Worm (Caenorhabditis elegans) whole organism, young adult: ENCODE results near the gene R11E3.1.

Source experiments
- B0019.2 ChIP-seq: fragments of 200-800 bp; sonication (Bioruptor generic); conservative IDR thresholded peaks from 2 replicates; pipeline ENCODE4 v1.3.6; 2022; ENCODE audit warnings: missing genetic modification reagents, missing genetic modification characterization, missing compliant biosample characterization
- B0035.1 ChIP-seq: sonication (generic microtip); optimal IDR thresholded peaks from 2 replicates; lab custom pipeline; 2016; ENCODE audit warnings: missing genetic modification characterization, mild to moderate bottlenecking, missing compliant biosample characterization, missing genotype, missing genetic modification reagents
- C17E4.6 ChIP-seq: fragments of 200-800 bp; sonication (Bioruptor generic); IDR thresholded peaks from 2 replicates; pipeline ENCODE4 v1.3.6; 2022; ENCODE audit warnings: missing genetic modification reagents, missing genetic modification characterization, missing compliant biosample characterization
- D2030.7 ChIP-seq: fragments of 200-800 bp; sonication (Bioruptor generic); IDR thresholded peaks from 2 replicates; pipeline ENCODE4 v1.3.6; 2022; ENCODE audit warnings: missing genetic modification reagents, missing genetic modification characterization, missing compliant biosample characterization
- F39B2.1 ChIP-seq: fragments of 200-800 bp; sonication (Bioruptor generic); IDR thresholded peaks from 2 replicates; pipeline ENCODE4 v1.3.6; 2022; ENCODE audit warnings: missing genetic modification reagents, missing genetic modification characterization, missing compliant biosample characterization
- F52B5.7 ChIP-seq: sonication (generic microtip); optimal IDR thresholded peaks from 2 replicates; lab custom pipeline; 2016; ENCODE audit warnings: mild to moderate bottlenecking, missing genetic modification characterization, missing compliant biosample characterization
- K11D2.4 ChIP-seq: fragments of 200-800 bp; sonication (Bioruptor generic); IDR thresholded peaks from 2 replicates; pipeline ENCODE4 v1.3.6; 2022; ENCODE audit warnings: missing genetic modification reagents, missing genetic modification characterization, missing compliant biosample characterization
- Y53G8AR.9 ChIP-seq: fragments of 200-800 bp; sonication (Bioruptor generic); conservative IDR thresholded peaks from 2 replicates; pipeline ENCODE4 v1.3.6; 2022; ENCODE audit warnings: missing genetic modification reagents, missing genetic modification characterization, missing compliant biosample characterization
- Y79H2A.3 ChIP-seq: fragments of 200-800 bp; sonication (Bioruptor generic); conservative IDR thresholded peaks from 2 replicates; pipeline ENCODE4 v1.3.6; 2022; ENCODE audit warnings: missing genetic modification reagents, missing genetic modification characterization, missing compliant biosample characterization
- ZK185.1 ChIP-seq: sonication (generic microtip); optimal IDR thresholded peaks from 2 replicates; lab custom pipeline; 2016; ENCODE audit warnings: mild to moderate bottlenecking, missing genetic modification characterization, missing compliant biosample characterization; ENCODE audit not compliant: poor library complexity, severe bottlenecking
- atf-7 ChIP-seq: sonication (generic microtip); optimal IDR thresholded peaks from 2 replicates; lab custom pipeline; 2017; ENCODE audit warnings: mild to moderate bottlenecking, missing genetic modification characterization, missing compliant biosample characterization
- cebp-2 ChIP-seq: fragments of 200-800 bp; sonication (Bioruptor generic); IDR thresholded peaks from 2 replicates; pipeline ENCODE4 v1.3.6; 2022; ENCODE audit warnings: missing genetic modification characterization, missing compliant biosample characterization
- ceh-100 ChIP-seq: fragments of 200-800 bp; sonication (Bioruptor generic); IDR thresholded peaks from 2 replicates; pipeline ENCODE4 v1.3.6; 2022; ENCODE audit warnings: missing genetic modification reagents, missing genetic modification characterization, missing compliant biosample characterization
- ceh-27 ChIP-seq: fragments of 200-800 bp; sonication (Bioruptor generic); optimal IDR thresholded peaks from 2 replicates; lab custom pipeline; 2018; ENCODE audit warnings: mild to moderate bottlenecking, missing genetic modification characterization, moderate library complexity, missing compliant biosample characterization
- ceh-58 ChIP-seq: fragments of 200-800 bp; sonication (Bioruptor generic); IDR thresholded peaks from 2 replicates; pipeline ENCODE4 v1.3.6; 2022; ENCODE audit warnings: missing genetic modification characterization, missing compliant biosample characterization
- ceh-91 ChIP-seq: fragments of 200-800 bp; sonication (Bioruptor generic); IDR thresholded peaks from 2 replicates; pipeline ENCODE4 v1.3.6; 2022; ENCODE audit warnings: missing genetic modification reagents, missing genetic modification characterization, missing compliant biosample characterization
- dpff-1 ChIP-seq: sonication (generic microtip); optimal IDR thresholded peaks from 2 replicates; lab custom pipeline; 2017; ENCODE audit warnings: mild to moderate bottlenecking, missing genetic modification characterization, missing compliant biosample characterization
- ekl-4 ChIP-seq: fragments of 200-800 bp; sonication (Bioruptor generic); IDR thresholded peaks from 2 replicates; pipeline ENCODE4 v1.3.6; 2022; ENCODE audit warnings: missing genetic modification reagents, missing genetic modification characterization, missing compliant biosample characterization
- gei-17 ChIP-seq: fragments of 200-800 bp; sonication (Bioruptor generic); optimal IDR thresholded peaks from 2 replicates; lab custom pipeline; 2018; ENCODE audit warnings: mild to moderate bottlenecking, missing genetic modification characterization, missing compliant biosample characterization
- lag-1 ChIP-seq: fragments of 200-800 bp; sonication (Bioruptor generic); IDR thresholded peaks from 2 replicates; pipeline ENCODE4 v1.3.6; 2022; ENCODE audit warnings: missing genetic modification reagents, missing genetic modification characterization, missing compliant biosample characterization
- lin-40 ChIP-seq: sonication (generic microtip); optimal IDR thresholded peaks from 2 replicates; lab custom pipeline; 2016; ENCODE audit warnings: missing genetic modification characterization, mild to moderate bottlenecking, missing compliant biosample characterization, missing genotype, missing genetic modification reagents
- lin-54 ChIP-seq: fragments of 200-800 bp; sonication (Bioruptor generic); optimal IDR thresholded peaks from 2 replicates; lab custom pipeline; 2018; ENCODE audit warnings: mild to moderate bottlenecking, missing genetic modification characterization, missing compliant biosample characterization
- lsy-27 ChIP-seq: sonication (generic microtip); optimal IDR thresholded peaks from 2 replicates; lab custom pipeline; 2017; ENCODE audit warnings: missing genetic modification characterization, mild to moderate bottlenecking, missing compliant biosample characterization, antibody characterized with exemption, missing genotype, borderline replicate concordance; ENCODE audit not compliant: insufficient read depth
- madf-6 ChIP-seq: fragments of 200-800 bp; sonication (Bioruptor generic); IDR thresholded peaks from 2 replicates; pipeline ENCODE4 v1.3.6; 2022; ENCODE audit warnings: missing genetic modification reagents, missing genetic modification characterization, missing compliant biosample characterization
- madf-8 ChIP-seq: fragments of 200-800 bp; sonication (Bioruptor generic); conservative IDR thresholded peaks from 2 replicates; pipeline ENCODE4 v1.3.6; 2022; ENCODE audit warnings: missing genetic modification reagents, missing genetic modification characterization, missing compliant biosample characterization
- mcd-1 ChIP-seq: fragments of 200-800 bp; sonication (Bioruptor generic); IDR thresholded peaks from 2 replicates; pipeline ENCODE4 v1.3.6; 2022; ENCODE audit warnings: missing genetic modification reagents, missing genetic modification characterization, missing compliant biosample characterization
- nfyb-1 ChIP-seq: fragments of 200-800 bp; sonication (Bioruptor generic); IDR thresholded peaks from 2 replicates; pipeline ENCODE4 v1.3.6; 2022; ENCODE audit warnings: missing genetic modification reagents, missing genetic modification characterization, missing compliant biosample characterization
- nhr-179 ChIP-seq: sonication (generic microtip); optimal IDR thresholded peaks from 2 replicates; lab custom pipeline; 2016; ENCODE audit warnings: mild to moderate bottlenecking, missing genetic modification characterization, missing compliant biosample characterization
- nhr-27 ChIP-seq: fragments of 200-800 bp; sonication (Bioruptor generic); optimal IDR thresholded peaks from 2 replicates; lab custom pipeline; 2018; ENCODE audit warnings: mild to moderate bottlenecking, missing genetic modification characterization, moderate library complexity, missing compliant biosample characterization
- pbrm-1 ChIP-seq: fragments of 200-800 bp; sonication (Bioruptor generic); IDR thresholded peaks from 2 replicates; pipeline ENCODE4 v1.3.6; 2022; ENCODE audit warnings: missing genetic modification reagents, missing genetic modification characterization, missing compliant biosample characterization
- repo-1 ChIP-seq: sonication (generic microtip); optimal IDR thresholded peaks from 2 replicates; lab custom pipeline; 2017; ENCODE audit warnings: mild to moderate bottlenecking, missing genetic modification characterization, missing compliant biosample characterization
- sdz-38 ChIP-seq: sonication (generic microtip); optimal IDR thresholded peaks from 2 replicates; lab custom pipeline; 2016; ENCODE audit warnings: missing genotype, missing genetic modification characterization, missing compliant biosample characterization
- snpc-1.1 ChIP-seq: sonication (generic microtip); optimal IDR thresholded peaks from 2 replicates; lab custom pipeline; 2017; ENCODE audit warnings: missing genetic modification characterization, mild to moderate bottlenecking, missing compliant biosample characterization, antibody characterized with exemption, moderate library complexity, missing genotype, missing genetic modification reagents; ENCODE audit not compliant: insufficient read depth
- snpc-4 ChIP-seq, 5 experiments: fragments of 150-350 bp in 1 of 5; sonication (generic microtip) in 4 of 5; optimal IDR thresholded peaks; 2 replicates each; lab custom pipeline; 2014 to 2018; ENCODE audit warnings: missing genetic modification characterization in 5 of 5, missing biosample characterization in 3 of 5, antibody characterized with exemption in 2 of 5, mild to moderate bottlenecking in 2 of 5, missing compliant biosample characterization in 2 of 5, missing genotype in 2 of 5, moderate library complexity in 2 of 5, missing genetic modification reagents in 1 of 5
- somi-1 ChIP-seq: fragments of 200-800 bp; sonication (Bioruptor generic); optimal IDR thresholded peaks from 2 replicates; lab custom pipeline; 2018; ENCODE audit warnings: mild to moderate bottlenecking, missing genetic modification characterization, missing compliant biosample characterization
- tbp1 ChIP-seq: fragments of 200-800 bp; sonication (Bioruptor generic); optimal IDR thresholded peaks from 2 replicates; lab custom pipeline; 2018; ENCODE audit warnings: mild to moderate bottlenecking, missing genetic modification characterization, missing compliant biosample characterization
- unc-130 ChIP-seq: sonication (generic microtip); optimal IDR thresholded peaks from 2 replicates; lab custom pipeline; 2016; ENCODE audit warnings: missing genetic modification reagents, missing genetic modification characterization, missing compliant biosample characterization
- zfh-2 ChIP-seq: fragments of 200-800 bp; sonication (Bioruptor generic); conservative IDR thresholded peaks from 2 replicates; pipeline ENCODE4 v1.3.6; 2022; ENCODE audit warnings: missing genetic modification reagents, missing genetic modification characterization, missing compliant biosample characterization
- ztf-18 ChIP-seq: sonication (generic microtip); optimal IDR thresholded peaks from 2 replicates; lab custom pipeline; 2016; ENCODE audit warnings: missing genotype, mild to moderate bottlenecking, missing genetic modification characterization, missing compliant biosample characterization
- ztf-22 ChIP-seq: fragments of 200-800 bp; sonication (Bioruptor generic); optimal IDR thresholded peaks from 2 replicates; lab custom pipeline; 2018; ENCODE audit warnings: mild to moderate bottlenecking, missing genetic modification characterization, moderate library complexity, missing compliant biosample characterization
- ztf-25 ChIP-seq: fragments of 200-800 bp; sonication (Bioruptor generic); IDR thresholded peaks from 2 replicates; pipeline ENCODE4 v1.3.6; 2022; ENCODE audit warnings: missing genetic modification reagents, missing genetic modification characterization, missing compliant biosample characterization
- ztf-26 ChIP-seq: sonication (generic microtip); optimal IDR thresholded peaks from 2 replicates; lab custom pipeline; 2017; ENCODE audit warnings: missing genetic modification characterization, missing compliant biosample characterization
- ztf-6 ChIP-seq: fragments of 200-800 bp; sonication (Bioruptor generic); IDR thresholded peaks from 2 replicates; pipeline ENCODE4 v1.3.6; 2022; ENCODE audit warnings: missing genetic modification reagents, missing genetic modification characterization, missing compliant biosample characterization

R11E3.1 gene

DNA sequence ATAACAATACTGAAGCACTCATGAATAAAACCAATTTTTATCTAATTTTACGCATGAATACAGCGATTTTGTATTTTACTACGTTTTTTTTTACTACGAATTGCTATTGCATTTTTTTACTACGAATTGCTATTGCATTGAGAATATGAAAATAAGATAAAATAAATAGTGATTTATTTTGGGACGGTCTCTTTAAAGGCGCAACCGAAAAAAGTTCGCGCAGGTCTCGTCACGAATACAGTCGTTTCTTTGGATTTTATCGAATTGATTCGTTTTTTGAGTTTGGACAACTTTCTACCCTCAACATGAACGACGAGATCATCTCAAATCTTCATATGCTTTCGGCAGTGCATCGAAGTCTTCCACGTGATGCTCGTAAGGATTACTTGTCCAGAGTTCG, 37.7 kb upstream of the R11E3.1 start, which contains the start of gene Y17G9B.4 (continued):
- no peak for TF ChIP-seq nfyb-1 (GFP tag; lab: Robert Waterston, UW)
- TF ChIP-seq madf-8 (GFP tag; lab: Robert Waterston, UW): peak; percentile 42
- TF ChIP-seq tbp1 (GFP tag; lab: Kevin White, UChicago): peak; percentile 17
- TF ChIP-seq ceh-91: no peak

DNA sequence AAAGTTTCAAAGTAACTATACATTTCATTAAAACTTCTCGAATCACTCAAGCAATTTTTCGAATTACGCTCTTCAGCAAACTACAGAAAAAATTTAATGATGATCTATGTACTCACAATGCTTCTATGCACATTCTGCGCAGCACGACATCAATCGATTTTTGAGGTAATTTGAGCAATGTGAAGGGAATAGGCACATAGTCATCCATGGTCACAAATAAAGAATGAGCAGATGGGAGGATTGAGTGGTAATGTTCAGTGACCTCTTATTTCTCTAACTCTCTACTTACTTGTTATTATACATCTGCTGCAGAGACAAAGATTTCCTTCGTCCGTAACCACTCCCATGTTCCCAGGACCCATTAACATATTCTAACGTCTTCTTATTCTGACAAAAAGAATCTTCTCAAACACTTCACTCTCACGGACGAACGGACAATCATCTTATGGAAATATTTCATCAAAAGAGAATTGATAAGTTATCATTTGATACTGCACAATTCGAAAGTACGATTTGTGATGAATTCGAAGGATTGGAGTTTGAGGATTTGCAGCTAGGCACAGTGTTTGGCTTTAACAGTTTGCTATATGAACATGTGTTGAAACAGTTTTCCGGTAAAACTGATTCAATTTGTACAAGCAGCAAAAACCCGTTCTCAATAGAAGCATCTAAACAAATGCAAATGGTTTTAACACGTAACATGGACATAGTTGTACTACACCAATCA, 33.5 kb upstream of the R11E3.1 start, which contains the start of the genes fbxb-77 and Y17G9B.11:
fbxb-77 (minus strand) TSS at position 229 of the 727 bp plus-strand sequence.
Y17G9B.11 (plus strand) TSS at position 677 of the 727 bp plus-strand sequence.
- TF ChIP-seq repo-1 (tag; lab: Kevin White, UChicago) (no peak), madf-8 (GFP tag; lab: Robert Waterston, UW) (no peak), ZK185.1 (tag; lab: Kevin White, UChicago) (no peak), ztf-6 (GFP tag; lab: Robert Waterston, UW) (no peak), lsy-27 (tag; lab: Kevin White, UChicago) (no peak), ceh-58 (GFP tag; lab: Robert Waterston, UW) (no peak), snpc-4 (GFP tag; optimal IDR thresholded peaks at IDR 0.05; lab: Kevin White, UChicago) (no peak), snpc-4 (tag; optimal IDR thresholded peaks at IDR 0.05; lab: Kevin White, UChicago) (no peak), gei-17 (no peak), unc-130 (no peak), nhr-27 (tag; lab: Kevin White, UChicago) (no peak), Y53G8AR.9 (GFP tag; lab: Robert Waterston, UW) (no peak), sdz-38 (tag; lab: Kevin White, UChicago) (no peak), pbrm-1 (GFP tag; lab: Robert Waterston, UW) (no peak), atf-7 (tag; lab: Kevin White, UChicago) (no peak), dpff-1 (tag; lab: Kevin White, UChicago) (no peak), lag-1 (GFP tag; lab: Robert Waterston, UW) (no peak), madf-6 (GFP tag; lab: Robert Waterston, UW) (no peak), F52B5.7 (tag; lab: Kevin White, UChicago) (no peak), D2030.7 (GFP tag; lab: Robert Waterston, UW) (no peak), C17E4.6 (GFP tag; lab: Robert Waterston, UW) (no peak)

DNA sequence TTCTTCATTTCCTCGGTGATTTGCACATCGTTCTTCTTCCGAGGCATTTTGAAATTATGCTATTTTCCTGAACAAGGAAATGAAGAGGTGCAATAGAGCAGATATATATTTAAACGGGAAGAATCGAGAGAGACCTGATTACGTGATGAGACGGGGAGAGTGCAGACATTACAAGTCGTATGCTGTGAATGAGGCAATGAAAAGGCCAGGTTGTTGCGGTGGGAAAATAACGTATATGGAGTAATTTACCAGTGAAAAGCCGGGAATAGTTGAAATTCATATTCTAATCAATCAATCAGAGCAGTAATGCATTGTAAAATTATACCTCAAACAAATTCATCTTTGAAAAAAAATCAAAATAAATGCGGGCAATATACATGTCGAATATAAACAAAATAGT, 30.9 kb upstream of the R11E3.1 start, which contains the start of gene Y17G9B.8:
Y17G9B.8 (minus strand) TSS at position 182 of the 400 bp plus-strand sequence.
- TF ChIP-seq ztf-18 (tag; lab: Kevin White, UChicago) (peak; percentile 9), somi-1 (no peak), lin-54 (GFP tag; lab: Kevin White, UChicago) (peak; percentile 45), snpc-1.1 (no peak), B0035.1 (tag; lab: Kevin White, UChicago) (no peak), F39B2.1 (GFP tag; lab: Robert Waterston, UW) (0 out of 2 replicates have a peak, but pooled peaks have one; percentile 24), ekl-4 (GFP tag; lab: Robert Waterston, UW) (no peak), mcd-1 (0 out of 2 replicates have a peak, but pooled peaks have one; percentile 5), cebp-2 (GFP tag; lab: Robert Waterston, UW) (no peak), Y79H2A.3 (GFP tag; lab: Robert Waterston, UW) (no peak), nfyb-1 (GFP tag; lab: Robert Waterston, UW) (peak; percentile 72), K11D2.4 (GFP tag; lab: Robert Waterston, UW) (no peak), ceh-27 (GFP tag; lab: Kevin White, UChicago) (peak; percentile 2), B0019.2 (GFP tag; lab: Robert Waterston, UW) (no peak), ztf-22 (no peak), lsy-27 (tag; lab: Kevin White, UChicago) (no peak), nhr-179 (tag; lab: Kevin White, UChicago) (no peak), ceh-100 (no peak), lin-40 (tag; lab: Kevin White, UChicago) (no peak), repo-1 (tag; lab: Kevin White, UChicago) (peak; percentile 11), ztf-26 (tag; lab: Kevin White, UChicago) (no peak), ztf-25 (GFP tag; lab: Robert Waterston, UW) (no peak), zfh-2 (GFP tag; lab: Robert Waterston, UW) (no peak), tbp1 (GFP tag; lab: Kevin White, UChicago) (peak; percentile 51)
